Fruit fly (Drosophila melanogaster) whole organism, embryonic: ENCODE data around the gene Rbm13.

Source experiments
- Aef1 ChIP-seq: fragments of 200-800 bp; sonication (Bioruptor generic); IDR thresholded peaks from 3 replicates; pipeline ENCODE4 v1.3.6; 2022; ENCODE audit warnings: missing biosample characterization, missing genetic modification characterization
- Awh ChIP-seq: fragments of 200-800 bp; sonication (Bioruptor generic); IDR thresholded peaks from 2 replicates; pipeline ENCODE4, ENCODE4 v1.3.6; 2022; ENCODE audit warnings: missing biosample characterization, missing genetic modification characterization
- CG10147 ChIP-seq: fragments of 200-800 bp; sonication (Bioruptor generic); optimal IDR thresholded peaks from 2 replicates; lab custom pipeline; 2019; ENCODE audit warnings: missing biosample characterization, mild to moderate bottlenecking, missing genetic modification characterization, moderate library complexity
- CG10543 ChIP-seq: fragments of 200-800 bp; sonication (Bioruptor generic); optimal IDR thresholded peaks from 3 replicates; lab custom pipeline; 2017; ENCODE audit warnings: missing biosample characterization, mild to moderate bottlenecking, missing genetic modification characterization, moderate library complexity
- CG12219 ChIP-seq: fragments of 200-800 bp; sonication (Bioruptor generic); optimal IDR thresholded peaks from 3 replicates; lab custom pipeline; 2018; ENCODE audit warnings: missing biosample characterization, mild to moderate bottlenecking, missing genetic modification characterization
- CG13775 ChIP-seq: fragments of 200-800 bp; sonication (Bioruptor generic); optimal IDR thresholded peaks from 3 replicates; lab custom pipeline; 2017; ENCODE audit warnings: missing biosample characterization, mild to moderate bottlenecking, missing genetic modification characterization
- CG15696 ChIP-seq: fragments of 200-800 bp; sonication (Bioruptor generic); optimal IDR thresholded peaks from 2 replicates; lab custom pipeline; 2019; ENCODE audit warnings: missing biosample characterization, mild to moderate bottlenecking, missing genetic modification characterization, moderate library complexity
- CG1603 ChIP-seq: fragments of 200-800 bp; sonication (Bioruptor generic); optimal IDR thresholded peaks from 2 replicates; lab custom pipeline; 2019; ENCODE audit warnings: missing biosample characterization, mild to moderate bottlenecking, missing genetic modification characterization, moderate library complexity
- CG18262 ChIP-seq: fragments of 200-800 bp; optimal IDR thresholded peaks from 3 replicates; lab custom pipeline; 2019; ENCODE audit warnings: missing biosample characterization, mild to moderate bottlenecking, missing genetic modification characterization, moderate library complexity
- CG1832 ChIP-seq: fragments of 200-800 bp; sonication (Bioruptor generic); optimal IDR thresholded peaks from 2 replicates; lab custom pipeline; 2017; ENCODE audit warnings: missing biosample characterization, mild to moderate bottlenecking, missing genetic modification characterization, inconsistent platforms
- CG18599 ChIP-seq: fragments of 200-800 bp; sonication (Bioruptor generic); optimal IDR thresholded peaks from 3 replicates; lab custom pipeline; 2017; ENCODE audit warnings: missing biosample characterization, missing genetic modification characterization, mild to moderate bottlenecking, moderate library complexity, missing genetic modification reagents
- CG18764 ChIP-seq: fragments of 200-800 bp; sonication (Bioruptor generic); optimal IDR thresholded peaks from 3 replicates; lab custom pipeline; 2016; ENCODE audit warnings: missing biosample characterization, missing genetic modification characterization
- CG2678 ChIP-seq: fragments of 200-800 bp; sonication (Bioruptor generic); optimal IDR thresholded peaks from 3 replicates; lab custom pipeline; 2019; ENCODE audit warnings: missing biosample characterization, mild to moderate bottlenecking, missing genetic modification characterization, moderate library complexity
- CG31388 ChIP-seq: fragments of 200-800 bp; sonication (Bioruptor generic); optimal IDR thresholded peaks from 2 replicates; lab custom pipeline; 2016; ENCODE audit warnings: missing biosample characterization, missing genetic modification characterization
- CG32772 ChIP-seq: fragments of 200-800 bp; sonication (Bioruptor generic); IDR thresholded peaks from 2 replicates; pipeline ENCODE4 v1.3.6; 2022; ENCODE audit warnings: missing biosample characterization, missing genetic modification characterization
- CG43689 ChIP-seq: fragments of 200-800 bp; sonication (Bioruptor generic); IDR thresholded peaks from 2 replicates; pipeline ENCODE4 v1.3.6; 2022; ENCODE audit warnings: missing biosample characterization, missing genetic modification characterization
- CG5180 ChIP-seq: fragments of 200-800 bp; sonication (Bioruptor generic); optimal IDR thresholded peaks from 3 replicates; lab custom pipeline; 2017; ENCODE audit warnings: missing biosample characterization, missing genetic modification characterization, mild to moderate bottlenecking, moderate library complexity, missing genetic modification reagents
- CG6254 ChIP-seq: fragments of 200-800 bp; sonication (Bioruptor generic); optimal IDR thresholded peaks from 3 replicates; lab custom pipeline; 2017; ENCODE audit warnings: mild to moderate bottlenecking, missing biosample characterization, missing genetic modification reagents, missing genetic modification characterization
- CG8281 ChIP-seq: fragments of 200-800 bp; sonication (Bioruptor generic); optimal IDR thresholded peaks from 2 replicates; lab custom pipeline; 2018; ENCODE audit warnings: missing biosample characterization, mild to moderate bottlenecking, missing genetic modification characterization, moderate library complexity
- CG9817 ChIP-seq: fragments of 200-800 bp; sonication (Bioruptor generic); optimal IDR thresholded peaks from 2 replicates; lab custom pipeline; 2018; ENCODE audit warnings: missing biosample characterization, mild to moderate bottlenecking, missing genetic modification characterization, moderate library complexity
- Camta ChIP-seq: fragments of 200-800 bp; sonication (Bioruptor generic); optimal IDR thresholded peaks from 2 replicates; lab custom pipeline; 2016; ENCODE audit warnings: missing biosample characterization, missing genetic modification characterization
- CrebB ChIP-seq: fragments of 200-800 bp; sonication (Bioruptor generic); optimal IDR thresholded peaks from 3 replicates; lab custom pipeline; 2018; ENCODE audit warnings: missing biosample characterization, mild to moderate bottlenecking, missing genetic modification characterization
- Dfd ChIP-seq, 2 experiments: fragments of >200 bp; optimal IDR thresholded peaks; 2 replicates each; lab custom pipeline; 2017; ENCODE audit warnings: missing biosample characterization in 2 of 2, missing genetic modification characterization in 2 of 2
- Doc2 ChIP-seq: fragments of 200-800 bp; sonication (Bioruptor generic); IDR thresholded peaks from 2 replicates; pipeline ENCODE4 v1.3.6; 2022; ENCODE audit warnings: missing biosample characterization, missing genetic modification characterization
- ERR ChIP-seq: fragments of 200-800 bp; sonication (Bioruptor generic); optimal IDR thresholded peaks from 2 replicates; lab custom pipeline; 2016; ENCODE audit warnings: missing biosample characterization, missing genetic modification characterization
- Elba2 ChIP-seq: fragments of 200-800 bp; sonication (Bioruptor generic); optimal IDR thresholded peaks from 3 replicates; lab custom pipeline; 2016; ENCODE audit warnings: missing biosample characterization, missing genetic modification characterization
- Fer3 ChIP-seq: fragments of 200-800 bp; sonication (Bioruptor generic); optimal IDR thresholded peaks from 2 replicates; lab custom pipeline; 2018; ENCODE audit warnings: missing biosample characterization, mild to moderate bottlenecking, missing genetic modification characterization, moderate library complexity
- Gug ChIP-seq: fragments of 200-800 bp; sonication (Bioruptor generic); IDR thresholded peaks from 4 replicates; pipeline ENCODE4 v1.3.6; 2022; ENCODE audit warnings: missing biosample characterization, missing genetic modification characterization
- Hmr ChIP-seq: fragments of 200-800 bp; sonication (Bioruptor generic); optimal IDR thresholded peaks from 3 replicates; lab custom pipeline; 2017; ENCODE audit warnings: mild to moderate bottlenecking, missing biosample characterization, missing genetic modification reagents, missing genetic modification characterization
- Mes4 ChIP-seq: fragments of 200-800 bp; sonication (Bioruptor generic); optimal IDR thresholded peaks from 2 replicates; lab custom pipeline; 2016; ENCODE audit warnings: missing biosample characterization, missing genetic modification characterization
- NK7.1 ChIP-seq: fragments of 200-800 bp; sonication (Bioruptor generic); optimal IDR thresholded peaks from 3 replicates; lab custom pipeline; 2016; ENCODE audit warnings: missing biosample characterization, missing genetic modification characterization
- Nf-YA ChIP-seq: fragments of 200-800 bp; sonication (Bioruptor generic); IDR thresholded peaks from 2 replicates; pipeline ENCODE4 v1.3.6; 2022; ENCODE audit warnings: missing biosample characterization, missing genetic modification characterization
- Nf-YB ChIP-seq: fragments of 200-800 bp; sonication (Bioruptor generic); optimal IDR thresholded peaks from 3 replicates; lab custom pipeline; 2019; ENCODE audit warnings: missing biosample characterization, mild to moderate bottlenecking, missing genetic modification characterization, moderate library complexity
- Oli ChIP-seq: fragments of 200-800 bp; sonication (Bioruptor generic); optimal IDR thresholded peaks from 2 replicates; lab custom pipeline; 2018; ENCODE audit warnings: missing biosample characterization, mild to moderate bottlenecking, missing genetic modification characterization, moderate library complexity
- Trl ChIP-seq, 3 experiments: fragments of >200 bp in 2 of 3; fragments of 200-800 bp in 1 of 3; sonication (Bioruptor generic) in 1 of 3; optimal IDR thresholded peaks; 2 replicates in 1 of 3; 3 replicates in 2 of 3; lab custom pipeline; 2016 to 2017; ENCODE audit warnings: missing biosample characterization in 1 of 3, missing genetic modification characterization in 1 of 3
- YL-1 ChIP-seq: fragments of 200-800 bp; sonication (Bioruptor generic); optimal IDR thresholded peaks from 3 replicates; lab custom pipeline; 2017; ENCODE audit warnings: missing biosample characterization, mild to moderate bottlenecking, missing genetic modification characterization
- amos ChIP-seq: fragments of 200-800 bp; sonication (Bioruptor generic); IDR thresholded peaks from 2 replicates; pipeline ENCODE4 v1.3.6; 2022; ENCODE audit warnings: missing biosample characterization, missing genetic modification characterization; ENCODE audit not compliant: partially characterized antibody
- chn ChIP-seq: fragments of 200-800 bp; sonication (Bioruptor generic); optimal IDR thresholded peaks from 2 replicates; lab custom pipeline; 2016; ENCODE audit warnings: missing biosample characterization, missing genetic modification characterization
- ci ChIP-seq: fragments of 200-800 bp; sonication (Bioruptor generic); IDR thresholded peaks from 3 replicates; pipeline ENCODE4 v1.3.6; 2022; ENCODE audit warnings: missing biosample characterization, missing genetic modification characterization
- crc ChIP-seq: fragments of 200-800 bp; sonication (Bioruptor generic); optimal IDR thresholded peaks from 2 replicates; lab custom pipeline; 2016; ENCODE audit warnings: missing biosample characterization, missing genetic modification characterization
- ind ChIP-seq: fragments of 200-800 bp; sonication (Bioruptor generic); optimal IDR thresholded peaks from 3 replicates; lab custom pipeline; 2016; ENCODE audit warnings: missing biosample characterization, missing genetic modification characterization
- pfk ChIP-seq: fragments of 200-800 bp; sonication (Bioruptor generic); optimal IDR thresholded peaks from 2 replicates; lab custom pipeline; 2018; ENCODE audit warnings: missing biosample characterization, mild to moderate bottlenecking, missing genetic modification characterization, moderate library complexity
- row ChIP-seq: fragments of 200-800 bp; sonication (Bioruptor generic); IDR thresholded peaks from 3 replicates; pipeline ENCODE4 v1.3.6; 2022; ENCODE audit warnings: missing biosample characterization, missing genetic modification characterization
- sisA ChIP-seq: fragments of 200-800 bp; sonication (Bioruptor generic); IDR thresholded peaks from 2 replicates; pipeline ENCODE4 v1.3.6; 2022; ENCODE audit warnings: missing biosample characterization, missing genetic modification characterization
- slbo ChIP-seq: fragments of 200-800 bp; sonication (Bioruptor generic); IDR thresholded peaks from 2 replicates; pipeline ENCODE4 v1.3.6; 2022; ENCODE audit warnings: missing biosample characterization, missing genetic modification characterization
- so ChIP-seq: fragments of 200-800 bp; sonication (Bioruptor generic); IDR thresholded peaks from 3 replicates; pipeline ENCODE4 v1.3.6; 2022; ENCODE audit warnings: missing biosample characterization, missing genetic modification characterization
- ssp ChIP-seq: fragments of 200-800 bp; sonication (Bioruptor generic); IDR thresholded peaks from 2 replicates; pipeline ENCODE4 v1.3.6; 2022; ENCODE audit warnings: missing biosample characterization, missing genetic modification characterization
- trem ChIP-seq: fragments of 200-800 bp; optimal IDR thresholded peaks from 3 replicates; lab custom pipeline; 2019; ENCODE audit warnings: missing biosample characterization, mild to moderate bottlenecking, missing genetic modification characterization, moderate library complexity
- ttk ChIP-seq: fragments of 200-800 bp; sonication (Bioruptor generic); IDR thresholded peaks from 2 replicates; pipeline ENCODE4 v2.1.2; 2022; ENCODE audit warnings: missing biosample characterization, missing genetic modification characterization

Gene Rbm13

DNA sequence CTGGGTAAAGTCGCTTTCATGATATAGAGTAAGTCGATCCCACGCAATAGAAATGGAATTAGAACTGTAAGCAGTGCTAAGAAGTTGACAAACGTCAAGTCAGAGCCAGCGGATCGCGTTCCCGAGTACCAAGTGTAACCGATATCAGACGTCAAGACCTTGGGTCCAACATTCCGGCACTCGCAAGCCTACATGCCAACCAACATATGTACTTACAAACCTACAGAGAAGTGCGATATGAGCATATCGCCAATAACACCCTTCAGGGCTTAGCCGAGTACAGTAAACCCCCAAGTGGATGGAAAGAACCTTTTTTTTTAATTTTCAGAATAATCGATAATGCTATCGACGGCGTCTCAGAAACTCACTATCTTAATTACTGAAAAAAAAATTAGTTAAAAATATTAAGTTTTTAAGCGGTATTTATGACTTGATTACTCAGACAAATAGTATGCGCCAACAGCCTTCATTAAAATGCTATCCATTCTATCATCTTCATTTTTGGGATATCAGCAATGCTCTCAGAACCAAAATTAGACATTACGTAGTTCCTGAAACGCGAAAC, 9.0 kb upstream of the Rbm13 start (continued):
- TF ChIP-seq CG8281, result no peak
- 0 out of 3 replicates have a peak, but pooled peaks have one; percentile 46 for TF ChIP-seq so
- TF ChIP-seq sisA (GFP tag; lab: Robert Waterston, UW), result peak; percentile 43
- TF ChIP-seq CG9817, result peak; percentile 49
- no peak for TF ChIP-seq CrebB (tag; lab: Kevin White, UChicago)
- peak; percentile 45 for TF ChIP-seq CG10147
- no peak for TF ChIP-seq YL-1
- peak; percentile 78 for TF ChIP-seq CG2678 (tag; lab: Kevin White, UChicago)
- TF ChIP-seq CG6254 (GFP tag; lab: Kevin White, UChicago), result no peak
- no peak for TF ChIP-seq Dfd (GFP tag; optimal IDR thresholded peaks at IDR 0.05; lab: Kevin White, UChicago)
- TF ChIP-seq row, result peak; percentile 74
- peak; percentile 74 for TF ChIP-seq ci (GFP tag; lab: Robert Waterston, UW)
- TF ChIP-seq Hmr, result peak; percentile 72
- TF ChIP-seq Oli (tag; lab: Kevin White, UChicago), result peak; percentile 51
- peak; percentile 6 for TF ChIP-seq CG18262 (tag; lab: Kevin White, UChicago)
- no peak for TF ChIP-seq CG18764
- no peak for TF ChIP-seq CG5180 (GFP tag; lab: Kevin White, UChicago)
- no peak for TF ChIP-seq CG1832 (GFP tag; lab: Kevin White, UChicago)
- no peak for TF ChIP-seq Mes4
- no peak for TF ChIP-seq amos (GFP tag; lab: Robert Waterston, UW)
- no peak for TF ChIP-seq Elba2 (GFP tag; lab: Kevin White, UChicago)
- TF ChIP-seq ssp, result peak; percentile 36
- no peak for TF ChIP-seq trem
- no peak for TF ChIP-seq Nf-YA
- no peak for TF ChIP-seq NK7.1 (GFP tag; lab: Kevin White, UChicago)
- no peak for TF ChIP-seq Doc2 (GFP tag; lab: Robert Waterston, UW)
- no peak for TF ChIP-seq CG31388 (GFP tag; lab: Kevin White, UChicago)
- TF ChIP-seq CG18599 (GFP tag; lab: Kevin White, UChicago), result peak; percentile 88
- TF ChIP-seq pfk (GFP tag; lab: Kevin White, UChicago), result no peak
- TF ChIP-seq ind, result peak; percentile 57
- peak; percentile 51; the same call in 1 of the 4 replicates for TF ChIP-seq Gug (GFP tag; lab: Robert Waterston, UW)
- TF ChIP-seq Fer3, result peak; percentile 63
- TF ChIP-seq Aef1 (GFP tag; lab: Robert Waterston, UW), result peak; percentile 60
- peak; percentile 12 for TF ChIP-seq crc (GFP tag; lab: Kevin White, UChicago)
- peak; percentile 61 for TF ChIP-seq CG10543 (GFP tag; lab: Kevin White, UChicago)
- no peak for TF ChIP-seq Nf-YB (GFP tag; lab: Kevin White, UChicago)
- TF ChIP-seq Camta, result peak; percentile 24
- no peak for TF ChIP-seq CG15696 (tag; lab: Kevin White, UChicago)
- TF ChIP-seq slbo (GFP tag; lab: Robert Waterston, UW), result peak; percentile 79
- TF ChIP-seq CG32772 (GFP tag; lab: Robert Waterston, UW), result peak; percentile 45; the same call in 1 of the 2 replicates
- TF ChIP-seq chn (GFP tag; lab: Kevin White, UChicago), result peak; percentile 10
- no peak for TF ChIP-seq Trl (optimal IDR thresholded peaks at IDR 0.05; lab: Kevin White, UChicago)
- TF ChIP-seq Trl (GFP tag; optimal IDR thresholded peaks at IDR 0.05; lab: Kevin White, UChicago), result peak; percentile 37
- TF ChIP-seq CG13775 (GFP tag; lab: Kevin White, UChicago), result peak; percentile 31
- peak; percentile 14 for TF ChIP-seq ERR
- peak; percentile 50; the same call in 1 of the 2 replicates for TF ChIP-seq Awh (GFP tag; lab: Robert Waterston, UW)
- TF ChIP-seq CG12219 (GFP tag; lab: Kevin White, UChicago), result peak; percentile 16
- TF ChIP-seq CG1603 (tag; lab: Kevin White, UChicago), result no peak
- TF ChIP-seq CG43689, result no peak
- no peak for TF ChIP-seq ttk (GFP tag; lab: Robert Waterston, UW)
